Fruit fly (Drosophila melanogaster): ENCODE results near the gene Serinc.

Serinc gene

dm6 chr3L:16377768-16378764 is 34.5 kb upstream of the Serinc start, which contains the start of gene roq (continued):
- no peak for TF ChIP-seq her (GFP tag; optimal IDR thresholded peaks at IDR 0.05)
- TF ChIP-seq sqz (GFP tag; optimal IDR thresholded peaks at IDR 0.05), result no peak
- no peak for TF ChIP-seq Asciz (GFP tag; optimal IDR thresholded peaks at IDR 0.05)
- TF ChIP-seq D19A (tag; optimal IDR thresholded peaks at IDR 0.05), result no peak
- TF ChIP-seq CG4282 (GFP tag; optimal IDR thresholded peaks at IDR 0.05), result no peak
- no peak for TF ChIP-seq NC2α (GFP tag; optimal IDR thresholded peaks at IDR 0.05)
- TF ChIP-seq esg (GFP tag; conservative IDR thresholded peaks at IDR 0.05), result no peak
- TF ChIP-seq CG18764 (GFP tag; optimal IDR thresholded peaks at IDR 0.05), result no peak
- no peak for TF ChIP-seq CG12104 (GFP tag; optimal IDR thresholded peaks at IDR 0.05)
- no peak for TF ChIP-seq lbe (GFP tag; optimal IDR thresholded peaks at IDR 0.05)
- no peak for TF ChIP-seq CG12744 (GFP tag; optimal IDR thresholded peaks at IDR 0.05)
- peak; percentile 14; the same call in 1 of the 2 replicates for TF ChIP-seq GATAe (GFP tag; conservative IDR thresholded peaks at IDR 0.05)
- TF ChIP-seq Fer3 (tag; optimal IDR thresholded peaks at IDR 0.05), result no peak
- TF ChIP-seq Dip3 (GFP tag; optimal IDR thresholded peaks at IDR 0.05), result no peak
- no peak for TF ChIP-seq fd102C (GFP tag; optimal IDR thresholded peaks at IDR 0.05)
- peak; percentile 51 for TF ChIP-seq CG17829 (tag; optimal IDR thresholded peaks at IDR 0.05)
- no peak for TF ChIP-seq CG7839 (tag; optimal IDR thresholded peaks at IDR 0.05)
- TF ChIP-seq peb (GFP tag; IDR thresholded peaks at IDR 0.05), result no peak
- no peak for TF ChIP-seq gcm (GFP tag; optimal IDR thresholded peaks at IDR 0.05)
- no peak for TF ChIP-seq cwo (GFP tag; optimal IDR thresholded peaks at IDR 0.05)
- TF ChIP-seq CG31365 (tag; optimal IDR thresholded peaks at IDR 0.05), result peak; percentile 97
- TF ChIP-seq fd64A (GFP tag; optimal IDR thresholded peaks at IDR 0.05), result no peak
- TF ChIP-seq ara (GFP tag; IDR thresholded peaks at IDR 0.05), result no peak
- no peak for TF ChIP-seq CG2875 (GFP tag; optimal IDR thresholded peaks at IDR 0.05)
- 0 out of 3 replicates have a peak, but pooled peaks have one; percentile 46 for TF ChIP-seq Dbx (GFP tag; IDR thresholded peaks at IDR 0.05)
- no peak for TF ChIP-seq Ets65A (GFP tag)
- no peak for TF ChIP-seq CG11247 (GFP tag; IDR thresholded peaks at IDR 0.05)
- peak; percentile 74 for TF ChIP-seq Sry-δ (GFP tag; optimal IDR thresholded peaks at IDR 0.05)
- TF ChIP-seq CHES-1-like (GFP tag; optimal IDR thresholded peaks at IDR 0.05), result peak; percentile 16
- TF ChIP-seq CG34376 (GFP tag; optimal IDR thresholded peaks at IDR 0.05), result peak; percentile 17
- no peak for TF ChIP-seq CG7372 (GFP tag; IDR thresholded peaks at IDR 0.05)
- no peak for TF ChIP-seq pfk (GFP tag; optimal IDR thresholded peaks at IDR 0.05)
- no peak for TF ChIP-seq pum (GFP tag; optimal IDR thresholded peaks at IDR 0.05)
- no peak for TF ChIP-seq CG31388 (GFP tag; optimal IDR thresholded peaks at IDR 0.05)
- peak; percentile 26 for TF ChIP-seq CG33557 (GFP tag; optimal IDR thresholded peaks at IDR 0.05)
- TF ChIP-seq zen2 (GFP tag; IDR thresholded peaks at IDR 0.05; ENCODE audit: partially characterized antibody), result no peak
- no peak for TF ChIP-seq CG7556 (GFP tag; optimal IDR thresholded peaks at IDR 0.05)
- no peak for TF ChIP-seq nerfin-1 (tag; optimal IDR thresholded peaks at IDR 0.05)
- TF ChIP-seq psq (GFP tag; optimal IDR thresholded peaks at IDR 0.05), result no peak
- TF ChIP-seq tio (GFP tag; optimal IDR thresholded peaks at IDR 0.05), result no peak
- no peak for TF ChIP-seq CG2202 (tag; optimal IDR thresholded peaks at IDR 0.05)
- peak; percentile 26 for TF ChIP-seq exex (tag; optimal IDR thresholded peaks at IDR 0.05)
- TF ChIP-seq CG4854 (GFP tag; optimal IDR thresholded peaks at IDR 0.05), result no peak
- no peak for TF ChIP-seq pros (GFP tag; optimal IDR thresholded peaks at IDR 0.05)
- TF ChIP-seq CG2712 (tag; optimal IDR thresholded peaks at IDR 0.05), result peak; percentile 41
- TF ChIP-seq vfl (GFP tag; optimal IDR thresholded peaks at IDR 0.05), result no peak
- no peak for TF ChIP-seq tll (GFP tag; optimal IDR thresholded peaks at IDR 0.05)
- TF ChIP-seq Neu2 (GFP tag; optimal IDR thresholded peaks at IDR 0.05; ENCODE audit: borderline replicate concordance), result no peak

All from whole organism, embryonic.